Worm (Caenorhabditis elegans) whole organism, L2 larva: ENCODE results near the gene btbd-10.
"Not testable (repeated sequence)": the region's sequence is repeated elsewhere in the genome, so short reads cannot be mapped to it uniquely, and the experiment has no call there.

ENCODE experiments used
- C34F6.9 ChIP-seq: fragments of 150-350 bp; optimal IDR thresholded peaks from 2 replicates; lab custom pipeline; 2014; ENCODE audit warnings: missing biosample characterization, missing genetic modification characterization
- F13H6.1 ChIP-seq: sonication (generic microtip); optimal IDR thresholded peaks from 2 replicates; lab custom pipeline; 2016; ENCODE audit warnings: missing genetic modification characterization, missing compliant biosample characterization
- R02D3.7 ChIP-seq: fragments of 150-350 bp; optimal IDR thresholded peaks from 2 replicates; lab custom pipeline; 2014; ENCODE audit warnings: missing biosample characterization, missing genetic modification characterization
- alr-1 ChIP-seq: fragments of 150-350 bp; optimal IDR thresholded peaks from 2 replicates; lab custom pipeline; 2014; ENCODE audit warnings: missing biosample characterization, missing genetic modification characterization
- aly-2 ChIP-seq: fragments of 150-350 bp; optimal IDR thresholded peaks from 2 replicates; lab custom pipeline; 2014; ENCODE audit warnings: missing biosample characterization, missing genetic modification characterization
- ama-1 ChIP-seq: fragments of 150-350 bp; optimal IDR thresholded peaks from 2 replicates; lab custom pipeline; 2018; ENCODE audit warnings: inconsistent platforms
- ceh-82 ChIP-seq: fragments of 150-350 bp; optimal IDR thresholded peaks from 2 replicates; lab custom pipeline; 2014; ENCODE audit warnings: missing biosample characterization, missing genetic modification characterization
- crh-2 ChIP-seq: sonication (generic microtip); optimal IDR thresholded peaks from 2 replicates; lab custom pipeline; 2017; ENCODE audit warnings: missing biosample characterization, missing genetic modification characterization
- dmd-4 ChIP-seq: sonication (generic microtip); optimal IDR thresholded peaks from 2 replicates; lab custom pipeline; 2017; ENCODE audit warnings: missing biosample characterization, missing genetic modification characterization
- elt-3 ChIP-seq: sonication (generic microtip); optimal IDR thresholded peaks from 2 replicates; lab custom pipeline; 2017; ENCODE audit warnings: missing biosample characterization, missing genetic modification characterization
- fos-1 ChIP-seq: fragments of 150-350 bp; optimal IDR thresholded peaks from 2 replicates; lab custom pipeline; 2014; ENCODE audit warnings: missing biosample characterization, missing genetic modification characterization
- gmeb-1 ChIP-seq: fragments of 150-350 bp; optimal IDR thresholded peaks from 2 replicates; lab custom pipeline; 2014; ENCODE audit warnings: missing biosample characterization, missing genetic modification characterization
- lin-11 ChIP-seq: fragments of 150-350 bp; sonication (generic microtip); optimal IDR thresholded peaks from 2 replicates; lab custom pipeline; 2014; ENCODE audit warnings: missing biosample characterization, missing genetic modification characterization, inconsistent platforms, mixed read lengths
- lin-13 ChIP-seq: fragments of 150-350 bp; optimal IDR thresholded peaks from 2 replicates; lab custom pipeline; 2014; ENCODE audit warnings: missing biosample characterization, missing genetic modification reagents, missing genetic modification characterization
- lin-39 ChIP-seq: fragments of 150-350 bp; optimal IDR thresholded peaks from 2 replicates; lab custom pipeline; 2014; ENCODE audit warnings: missing biosample characterization, missing genetic modification reagents, missing genetic modification characterization
- lsy-2 ChIP-seq, 2 experiments: fragments of 150-350 bp in 1 of 2; sonication (generic microtip) in 1 of 2; optimal IDR thresholded peaks; 2 replicates each; lab custom pipeline; 2014 to 2017; ENCODE audit warnings: missing biosample characterization in 2 of 2, missing genetic modification characterization in 2 of 2
- mab-5 ChIP-seq: fragments of 150-350 bp; optimal IDR thresholded peaks from 2 replicates; lab custom pipeline; 2014; ENCODE audit warnings: missing biosample characterization, missing genetic modification characterization
- mbf-1 ChIP-seq: sonication (generic microtip); optimal IDR thresholded peaks from 2 replicates; lab custom pipeline; 2017; ENCODE audit warnings: missing biosample characterization, missing genetic modification characterization
- mdl-1 ChIP-seq, 2 experiments: fragments of 150-350 bp in 1 of 2; sonication (generic microtip) in 1 of 2; optimal IDR thresholded peaks; 2 replicates each; lab custom pipeline; 2017; ENCODE audit warnings: missing biosample characterization in 2 of 2, missing genetic modification characterization in 2 of 2
- nhr-129 ChIP-seq: fragments of 150-350 bp; optimal IDR thresholded peaks from 2 replicates; lab custom pipeline; 2014; ENCODE audit warnings: missing biosample characterization, missing genetic modification characterization
- nhr-21 ChIP-seq: fragments of 150-350 bp; optimal IDR thresholded peaks from 2 replicates; lab custom pipeline; 2014; ENCODE audit warnings: missing biosample characterization, missing genetic modification characterization
- nhr-23 ChIP-seq: fragments of 150-350 bp; optimal IDR thresholded peaks from 2 replicates; lab custom pipeline; 2014; ENCODE audit warnings: missing biosample characterization, missing genetic modification reagents, missing genetic modification characterization
- nhr-25 ChIP-seq: fragments of 150-350 bp; sonication (generic microtip); optimal IDR thresholded peaks from 3 replicates; lab custom pipeline; 2014; ENCODE audit warnings: missing biosample characterization, missing genetic modification characterization
- nhr-6 ChIP-seq: fragments of 150-350 bp; optimal IDR thresholded peaks from 2 replicates; lab custom pipeline; 2014; ENCODE audit warnings: missing biosample characterization, missing genetic modification characterization
- peb-1 ChIP-seq: fragments of 150-350 bp; optimal IDR thresholded peaks from 2 replicates; lab custom pipeline; 2014; ENCODE audit warnings: missing biosample characterization, missing genetic modification characterization
- sem-4 ChIP-seq: fragments of 150-350 bp; optimal IDR thresholded peaks from 2 replicates; lab custom pipeline; 2014; ENCODE audit warnings: missing biosample characterization, missing genetic modification reagents, missing genetic modification characterization
- skn-1 ChIP-seq: sonication (generic microtip); optimal IDR thresholded peaks from 2 replicates; lab custom pipeline; 2017; ENCODE audit warnings: missing biosample characterization, missing genetic modification characterization
- sma-3 ChIP-seq: sonication (generic microtip); optimal IDR thresholded peaks from 2 replicates; lab custom pipeline; 2016; ENCODE audit warnings: missing genetic modification reagents, missing genetic modification characterization, missing compliant biosample characterization
- sma-9 ChIP-seq, 2 experiments: fragments of 150-350 bp in 1 of 2; sonication (generic microtip) in 1 of 2; optimal IDR thresholded peaks; 2 replicates each; lab custom pipeline; 2014 to 2016; ENCODE audit warnings: missing genetic modification characterization in 2 of 2, mild to moderate bottlenecking in 1 of 2, missing biosample characterization in 1 of 2, missing compliant biosample characterization in 1 of 2, missing genetic modification reagents in 1 of 2, moderate library complexity in 1 of 2
- snpc-4 ChIP-seq: fragments of 150-350 bp; optimal IDR thresholded peaks from 2 replicates; lab custom pipeline; 2014; ENCODE audit warnings: missing biosample characterization, missing genetic modification characterization
- unc-39 ChIP-seq: fragments of 150-350 bp; optimal IDR thresholded peaks from 2 replicates; lab custom pipeline; 2014; ENCODE audit warnings: missing biosample characterization, missing genetic modification characterization
- unc-55 ChIP-seq: fragments of 150-350 bp; sonication (generic microtip); optimal IDR thresholded peaks from 3 replicates; lab custom pipeline; 2014; ENCODE audit warnings: missing biosample characterization, missing genetic modification reagents, missing genetic modification characterization
- unc-62 ChIP-seq: fragments of 150-350 bp; optimal IDR thresholded peaks from 2 replicates; lab custom pipeline; 2014; ENCODE audit warnings: missing biosample characterization, missing genetic modification reagents, missing genetic modification characterization
- zag-1 ChIP-seq: fragments of 150-350 bp; optimal IDR thresholded peaks from 2 replicates; lab custom pipeline; 2014; ENCODE audit warnings: missing biosample characterization, missing genetic modification characterization
- ztf-1 ChIP-seq: fragments of 200-800 bp; sonication (Bioruptor generic); conservative IDR thresholded peaks from 2 replicates; pipeline ENCODE4 v1.3.6; 2022; ENCODE audit warnings: missing genetic modification characterization, missing compliant biosample characterization
- ztf-4 ChIP-seq: fragments of 150-350 bp; optimal IDR thresholded peaks from 2 replicates; lab custom pipeline; 2014; ENCODE audit warnings: missing biosample characterization, missing genetic modification characterization

btbd-10 gene

ce11 chrII:4902035-4902434, 2.8 kb upstream of the btbd-10 start, which contains the start of gene R05F9.9:
Gene R05F9.9 (minus strand): TSS chrII:4902100.
- TF ChIP-seq ama-1 (peak; percentile 62), mdl-1 (tag; optimal IDR thresholded peaks at IDR 0.05; lab: Kevin White, UChicago) (no peak), ztf-4 (tag; lab: Kevin White, UChicago) (peak; percentile 82), fos-1 (tag; lab: Kevin White, UChicago) (no peak), nhr-129 (tag; lab: Kevin White, UChicago) (peak; percentile 2), unc-55 (GFP tag; lab: Kevin White, UChicago) (peak; percentile 70), C34F6.9 (tag; lab: Kevin White, UChicago) (peak; percentile 67), lsy-2 (tag; optimal IDR thresholded peaks at IDR 0.05; lab: Kevin White, UChicago) (peak in 1 of 2 experiments; percentile 74), peb-1 (no peak), gmeb-1 (tag; lab: Kevin White, UChicago) (peak; percentile 15), lin-13 (GFP tag; lab: Kevin White, UChicago) (peak; percentile 16), nhr-23 (tag; lab: Kevin White, UChicago) (no peak), crh-2 (tag; lab: Kevin White, UChicago) (peak; percentile 72)

ce11 chrII:4903696-4904095, 1.1 kb upstream of the btbd-10 start, which contains the start of gene sgt-1:
Gene sgt-1 (minus strand): TSS chrII:4903796.
- TF ChIP-seq unc-39 (tag; lab: Kevin White, UChicago); aly-2; sem-4 (tag; lab: Kevin White, UChicago): not testable (repeated sequence)

ce11 chrII:4904277-4904676, 531 bp upstream of the btbd-10 start:
- TF ChIP-seq sem-4 (tag; lab: Kevin White, UChicago) (peak; percentile 43), mdl-1 (tag; optimal IDR thresholded peaks at IDR 0.05; lab: Kevin White, UChicago) (peak; percentile 38 to 59), mab-5 (peak; percentile 25), fos-1 (tag; lab: Kevin White, UChicago) (peak; percentile 71), nhr-23 (tag; lab: Kevin White, UChicago) (no peak), nhr-21 (tag; lab: Kevin White, UChicago) (peak; percentile 31), ztf-4 (tag; lab: Kevin White, UChicago) (peak; percentile 39), lsy-2 (tag; optimal IDR thresholded peaks at IDR 0.05; lab: Kevin White, UChicago) (peak in 1 of 2 experiments; percentile 83), C34F6.9 (tag; lab: Kevin White, UChicago) (peak; percentile 92), sma-9 (GFP tag; optimal IDR thresholded peaks at IDR 0.05; lab: Kevin White, UChicago) (peak; percentile 70), sma-9 (tag; optimal IDR thresholded peaks at IDR 0.05; lab: Kevin White, UChicago) (no peak), F13H6.1 (tag; lab: Kevin White, UChicago) (peak; percentile 76), ceh-82 (tag; lab: Kevin White, UChicago) (no peak), nhr-6 (peak; percentile 6), ama-1 (peak; percentile 59), lin-39 (tag; lab: Kevin White, UChicago) (no peak), zag-1 (peak; percentile 51), elt-3 (tag; lab: Kevin White, UChicago) (no peak), lin-11 (peak; percentile 41), crh-2 (tag; lab: Kevin White, UChicago) (peak; percentile 87), nhr-129 (tag; lab: Kevin White, UChicago) (peak; percentile 89), gmeb-1 (tag; lab: Kevin White, UChicago) (peak; percentile 71), unc-55 (GFP tag; lab: Kevin White, UChicago) (peak; percentile 93), snpc-4 (tag; lab: Kevin White, UChicago) (peak; percentile 64), mbf-1 (no peak), nhr-25 (peak; percentile 69), alr-1 (no peak), dmd-4 (tag; lab: Kevin White, UChicago) (no peak), ztf-1 (no peak), lin-13 (GFP tag; lab: Kevin White, UChicago) (peak; percentile 58)

- TF ChIP-seq ztf-1 = no peak
- TF ChIP-seq sma-3 (GFP tag; lab: Kevin White, UChicago) = no peak
- TF ChIP-seq nhr-21 (tag; lab: Kevin White, UChicago) = no peak
- TF ChIP-seq dmd-4 (tag; lab: Kevin White, UChicago) = no peak
- no peak for TF ChIP-seq R02D3.7 (tag; lab: Kevin White, UChicago)
- no peak for TF ChIP-seq zag-1
- TF ChIP-seq unc-39 (tag; lab: Kevin White, UChicago) = no peak
- TF ChIP-seq C34F6.9 (tag; lab: Kevin White, UChicago) = no peak
- no peak for TF ChIP-seq nhr-129 (tag; lab: Kevin White, UChicago)
- no peak for TF ChIP-seq skn-1 (tag; lab: Kevin White, UChicago)
- no peak for TF ChIP-seq nhr-23 (tag; lab: Kevin White, UChicago)
- TF ChIP-seq lsy-2 (tag; optimal IDR thresholded peaks at IDR 0.05; lab: Kevin White, UChicago) = no peak
- TF ChIP-seq unc-62 (GFP tag; lab: Kevin White, UChicago) = no peak
- no peak for TF ChIP-seq lin-13 (GFP tag; lab: Kevin White, UChicago)
- TF ChIP-seq unc-55 (GFP tag; lab: Kevin White, UChicago) = no peak
Measured at ce11 chrII:4905331-4905730, 523 bp downstream of the btbd-10 start.
